Fruit fly (Drosophila melanogaster): ENCODE data around the gene CG11596.
A peak's percentile ranks its signal among the peaks of the same experiment; 100 is the strongest.

CG11596 gene

dm6 chrX:1927473-1928306 lies at the start of gene CG11596:
Gene CG11596 (plus strand): TSS chrX:1927683.
- TF ChIP-seq noc (tag; optimal IDR thresholded peaks at IDR 0.05) = peak; percentile 35

- TF ChIP-seq noc (tag; optimal IDR thresholded peaks at IDR 0.05) = peak; percentile 72
These were observed 47.8 kb upstream of the CG11596 start, which contains the start of gene CG14818 for dm6 chrX:1879606-1880110. Gene CG14818 (minus strand): TSS chrX:1879774.

- TF ChIP-seq noc (tag; optimal IDR thresholded peaks at IDR 0.05) = peak; percentile 47
These were observed 47.3 kb upstream of the CG11596 start, which contains the start of gene Coa8 for dm6 chrX:1880139-1880556. Gene Coa8 (plus strand): TSS chrX:1880282.

- no peak for TF ChIP-seq noc (tag; optimal IDR thresholded peaks at IDR 0.05)
These were observed 46.7 kb upstream of the CG11596 start for dm6 chrX:1880779-1881178.

- no peak for TF ChIP-seq noc (tag; optimal IDR thresholded peaks at IDR 0.05)
These were observed 37.6 kb upstream of the CG11596 start, which contains the start of the genes trr and mRpL16 for dm6 chrX:1889926-1890325. Gene trr (minus strand): TSS chrX:1889950. Gene mRpL16 (plus strand): TSS chrX:1890256.

dm6 chrX:1893532-1893931 lies 34.0 kb upstream of the CG11596 start:
- TF ChIP-seq noc (tag; optimal IDR thresholded peaks at IDR 0.05) = no peak

dm6 chrX:1897384-1897783 lies 30.1 kb upstream of the CG11596 start:
- TF ChIP-seq noc (tag; optimal IDR thresholded peaks at IDR 0.05) = no peak

dm6 chrX:1899445-1900085 lies 27.9 kb upstream of the CG11596 start:
- TF ChIP-seq noc (tag; optimal IDR thresholded peaks at IDR 0.05) = no peak

- TF ChIP-seq noc (tag; optimal IDR thresholded peaks at IDR 0.05) = peak; percentile 26
These were observed 27.2 kb upstream of the CG11596 start, which contains the start of gene arm for dm6 chrX:1900123-1900818. Gene arm (minus strand): TSS chrX:1900646.

dm6 chrX:1901605-1902136 lies 25.8 kb upstream of the CG11596 start, which contains the start of gene Ldaf1:
Gene Ldaf1 (minus strand): TSS chrX:1901911.
- TF ChIP-seq noc (tag; optimal IDR thresholded peaks at IDR 0.05) = no peak

dm6 chrX:1903077-1903476 lies 24.4 kb upstream of the CG11596 start, which contains the start of gene CG32801:
Gene CG32801 (minus strand): TSS chrX:1903177.
- TF ChIP-seq noc (tag; optimal IDR thresholded peaks at IDR 0.05) = no peak

dm6 chrX:1903968-1904367 lies 23.5 kb upstream of the CG11596 start:
- no peak for TF ChIP-seq noc (tag; optimal IDR thresholded peaks at IDR 0.05)

dm6 chrX:1907727-1908264 lies 19.7 kb upstream of the CG11596 start, which contains the start of gene mip130:
Gene mip130 (plus strand): TSS chrX:1908239.
- peak; percentile 71 for TF ChIP-seq noc (tag; optimal IDR thresholded peaks at IDR 0.05)

dm6 chrX:1908757-1909156 lies 18.7 kb upstream of the CG11596 start, which contains the start of the genes Edem1 and Rbcn-3B:
Gene Edem1 (minus strand): TSS chrX:1908827.
Gene Rbcn-3B (plus strand): TSS chrX:1908920.
- TF ChIP-seq noc (tag; optimal IDR thresholded peaks at IDR 0.05) = no peak

dm6 chrX:1909533-1909932 lies 17.9 kb upstream of the CG11596 start:
- TF ChIP-seq noc (tag; optimal IDR thresholded peaks at IDR 0.05) = no peak
